Worm (Caenorhabditis elegans): ENCODE measurements around the gene repo-1.
A peak's percentile ranks its signal among the peaks of the same experiment; 100 is the strongest.

Gene repo-1

ce11 chrIV:12078112-12078812 lies 6.0 kb upstream of the repo-1 start, which contains the start of gene tmed-1 (continued):
- TF ChIP-seq F33H1.4 (GFP tag; IDR thresholded peaks at IDR 0.05) = peak; percentile 62
- no peak for TF ChIP-seq hlh-12 (tag; optimal IDR thresholded peaks at IDR 0.05)
- TF ChIP-seq F39B2.1 (GFP tag; IDR thresholded peaks at IDR 0.05) = no peak
- no peak for TF ChIP-seq dpl-1 (GFP tag; optimal IDR thresholded peaks at IDR 0.05)
- no peak for TF ChIP-seq F22D6.2 (tag; optimal IDR thresholded peaks at IDR 0.05)
- no peak for TF ChIP-seq B0261.1 (tag; optimal IDR thresholded peaks at IDR 0.05)
- no peak for TF ChIP-seq B0336.3 (GFP tag; IDR thresholded peaks at IDR 0.05)
- no peak for TF ChIP-seq ceh-40 (GFP tag; IDR thresholded peaks at IDR 0.05)
- peak; percentile 66 for TF ChIP-seq lsl-1 (GFP tag; optimal IDR thresholded peaks at IDR 0.05)
- no peak for TF ChIP-seq F55B11.4 (tag; optimal IDR thresholded peaks at IDR 0.05; ENCODE audit: borderline replicate concordance, insufficient read depth)
- TF ChIP-seq ztf-22 (GFP tag; optimal IDR thresholded peaks at IDR 0.05) = no peak
- TF ChIP-seq madf-10 (tag; optimal IDR thresholded peaks at IDR 0.05) = no peak
- TF ChIP-seq xnd-1 (tag; optimal IDR thresholded peaks at IDR 0.05) = no peak
- no peak for TF ChIP-seq akir-1 (GFP tag; optimal IDR thresholded peaks at IDR 0.05)

DNA sequence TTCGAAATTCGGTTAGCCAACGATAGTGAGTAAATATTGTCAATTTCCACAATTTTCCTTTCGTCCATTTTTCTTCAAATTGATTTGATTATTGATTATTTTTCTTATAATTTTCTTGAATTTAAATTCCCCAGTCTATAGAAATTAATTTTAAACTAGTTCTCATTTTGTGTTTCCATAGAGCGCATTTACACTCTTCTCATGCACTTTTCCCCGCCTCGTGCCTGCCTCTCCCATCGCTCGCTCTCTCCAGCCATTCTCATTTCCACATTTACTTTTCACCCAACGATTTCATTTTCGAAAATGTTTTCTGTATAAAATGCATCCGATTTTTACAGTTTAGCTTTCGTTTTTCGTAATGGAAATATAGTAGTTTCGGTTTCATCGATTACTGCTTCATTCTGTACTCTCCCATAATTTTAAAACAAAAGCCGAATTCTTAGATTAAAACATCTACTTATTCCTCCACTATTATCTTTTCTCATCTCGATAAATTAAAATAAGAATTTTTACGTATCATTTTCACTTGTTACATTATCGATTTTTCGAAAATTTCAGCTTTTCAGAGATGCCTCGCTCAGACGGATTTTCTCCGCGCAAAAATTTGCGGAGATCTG lies 5.3 kb upstream of the repo-1 start, which contains the start of gene lex-1:
Gene lex-1, plus strand, starts transcription at position 567 of the 617 bp plus-strand sequence.
- TF ChIP-seq mcd-1 (GFP tag; IDR thresholded peaks at IDR 0.05) (peak; percentile 71), lin-54 (GFP tag; optimal IDR thresholded peaks at IDR 0.05) (peak; percentile 26), attf-5 (GFP tag; optimal IDR thresholded peaks at IDR 0.05) (peak; percentile 61), ztf-6 (GFP tag; IDR thresholded peaks at IDR 0.05) (no peak), lin-35 (GFP tag; optimal IDR thresholded peaks at IDR 0.05) (peak in 1 of 3 experiments; percentile 21), dpff-1 (tag; optimal IDR thresholded peaks at IDR 0.05) (no peak), madf-6 (GFP tag; IDR thresholded peaks at IDR 0.05) (no peak)

- TF ChIP-seq pha-4 (tag; optimal IDR thresholded peaks at IDR 0.05) = no peak
- TF ChIP-seq attf-3 (GFP tag; conservative IDR thresholded peaks at IDR 0.05) = no peak
- TF ChIP-seq lsl-1 (GFP tag; optimal IDR thresholded peaks at IDR 0.05) = no peak
- no peak for TF ChIP-seq dpff-1 (tag; optimal IDR thresholded peaks at IDR 0.05)
- TF ChIP-seq ztf-3 (GFP tag; optimal IDR thresholded peaks at IDR 0.05) = no peak
- no peak for TF ChIP-seq dox-1 (GFP tag; IDR thresholded peaks at IDR 0.05)
- no peak for TF ChIP-seq bed-2 (GFP tag; IDR thresholded peaks at IDR 0.05)
- no peak for TF ChIP-seq T26A5.8 (tag; optimal IDR thresholded peaks at IDR 0.05)
- TF ChIP-seq ztf-25 (GFP tag; IDR thresholded peaks at IDR 0.05) = no peak
- no peak for TF ChIP-seq nfyb-1 (GFP tag; IDR thresholded peaks at IDR 0.05)
Measured at ce11 chrIV:12080807-12081206, 3.5 kb upstream of the repo-1 start.

DNA sequence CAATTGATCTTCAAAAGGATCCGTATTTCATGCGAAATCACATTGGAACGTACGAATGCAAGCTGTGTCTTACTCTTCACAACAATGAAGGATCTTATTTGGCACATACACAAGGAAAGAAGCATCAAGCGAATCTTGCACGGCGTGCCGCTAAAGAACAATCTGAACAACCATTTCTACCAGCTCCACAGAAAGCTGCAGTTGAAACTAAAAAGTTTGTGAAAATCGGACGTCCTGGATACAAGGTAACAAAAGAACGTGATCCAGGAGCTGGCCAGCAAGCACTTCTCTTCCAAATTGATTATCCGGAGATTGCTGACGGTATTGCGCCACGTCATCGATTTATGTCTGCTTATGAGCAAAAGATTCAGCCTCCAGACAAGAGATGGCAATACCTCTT lies 309 bp downstream of the repo-1 start:
- TF ChIP-seq dox-1 (GFP tag; IDR thresholded peaks at IDR 0.05) = peak; percentile 20; the same call in 1 of the 2 replicates
- TF ChIP-seq Y53G8AR.9 (GFP tag; conservative IDR thresholded peaks at IDR 0.05) = no peak
- TF ChIP-seq hrde-1 (tag; optimal IDR thresholded peaks at IDR 0.05; ENCODE audit: borderline replicate concordance) = peak; percentile 65

- no peak for TF ChIP-seq lin-26 (GFP tag; IDR thresholded peaks at IDR 0.05)
- no peak for TF ChIP-seq tlf-1 (GFP tag; optimal IDR thresholded peaks at IDR 0.05)
- no peak for TF ChIP-seq ztf-3 (GFP tag; optimal IDR thresholded peaks at IDR 0.05)
- TF ChIP-seq F57C9.4 (tag; optimal IDR thresholded peaks at IDR 0.05) = no peak
- no peak for TF ChIP-seq hlh-12 (tag; optimal IDR thresholded peaks at IDR 0.05)
- no peak for TF ChIP-seq aptf-3 (GFP tag; IDR thresholded peaks at IDR 0.05)
- no peak for TF ChIP-seq K11D2.4 (GFP tag; IDR thresholded peaks at IDR 0.05)
- no peak for TF ChIP-seq Y95B8A.8 (GFP tag; IDR thresholded peaks at IDR 0.05)
- TF ChIP-seq ztf-28 (GFP tag; IDR thresholded peaks at IDR 0.05) = no peak
- no peak for TF ChIP-seq somi-1 (GFP tag; optimal IDR thresholded peaks at IDR 0.05)
- no peak for TF ChIP-seq nfyb-1 (GFP tag; IDR thresholded peaks at IDR 0.05)
- no peak for TF ChIP-seq mel-28 (tag; optimal IDR thresholded peaks at IDR 0.05; ENCODE audit: borderline replicate concordance)
- no peak for TF ChIP-seq Y53F4B.3 (GFP tag; IDR thresholded peaks at IDR 0.05)
- no peak for TF ChIP-seq die-1 (tag; optimal IDR thresholded peaks at IDR 0.05)
Measured at ce11 chrIV:12085120-12085519, 842 bp downstream of the repo-1 start, which contains the start of gene rbm-34. TSS of gene rbm-34 (plus strand) at chrIV:12085420.
